Fruit fly (Drosophila melanogaster) whole organism, embryonic: ENCODE data around the gene Helz.

Experiments
- ATbp ChIP-seq: fragments of 200-800 bp; sonication (Bioruptor generic); optimal IDR thresholded peaks from 2 replicates; lab custom pipeline; 2017; ENCODE audit warnings: missing biosample characterization, mild to moderate bottlenecking, missing genetic modification characterization, missing genetic modification reagents
- C15 ChIP-seq: fragments of 200-800 bp; sonication (Bioruptor generic); IDR thresholded peaks from 3 replicates; pipeline ENCODE4 v1.3.6; 2022; ENCODE audit warnings: missing biosample characterization, missing genetic modification characterization
- CG11723 ChIP-seq: fragments of 200-800 bp; sonication (Bioruptor generic); optimal IDR thresholded peaks from 2 replicates; lab custom pipeline; 2017; ENCODE audit warnings: missing biosample characterization, mild to moderate bottlenecking, missing genetic modification characterization
- CG12769 ChIP-seq: fragments of 200-800 bp; sonication (Bioruptor generic); optimal IDR thresholded peaks from 2 replicates; lab custom pipeline; 2019; ENCODE audit warnings: missing biosample characterization, mild to moderate bottlenecking, missing genetic modification characterization, moderate library complexity
- CG13123 ChIP-seq: fragments of 200-800 bp; sonication (Bioruptor generic); optimal IDR thresholded peaks from 2 replicates; lab custom pipeline; 2016; ENCODE audit warnings: missing biosample characterization, missing genetic modification characterization
- CG13894 ChIP-seq: fragments of 200-800 bp; sonication (Bioruptor generic); optimal IDR thresholded peaks from 3 replicates; lab custom pipeline; 2018; ENCODE audit warnings: missing biosample characterization, mild to moderate bottlenecking, missing genetic modification characterization, moderate library complexity
- CG14860 ChIP-seq: fragments of 200-800 bp; sonication (Bioruptor generic); IDR thresholded peaks from 3 replicates; pipeline ENCODE4 v1.3.6; 2022; ENCODE audit warnings: missing biosample characterization, missing genetic modification characterization; ENCODE audit not compliant: partially characterized antibody
- CG15269 ChIP-seq: fragments of 200-800 bp; sonication (Bioruptor generic); optimal IDR thresholded peaks from 2 replicates; lab custom pipeline; 2018; ENCODE audit warnings: missing biosample characterization, mild to moderate bottlenecking, missing genetic modification characterization, moderate library complexity
- CG1529 ChIP-seq: fragments of 200-800 bp; sonication (Bioruptor generic); optimal IDR thresholded peaks from 3 replicates; lab custom pipeline; 2018; ENCODE audit warnings: missing biosample characterization, missing genetic modification characterization
- CG15601 ChIP-seq: fragments of 200-800 bp; sonication (Bioruptor generic); optimal IDR thresholded peaks from 3 replicates; lab custom pipeline; 2019; ENCODE audit warnings: missing biosample characterization, mild to moderate bottlenecking, missing genetic modification characterization, moderate library complexity
- CG17359 ChIP-seq: fragments of 200-800 bp; sonication (Bioruptor generic); optimal IDR thresholded peaks from 3 replicates; lab custom pipeline; 2018; ENCODE audit warnings: missing biosample characterization, mild to moderate bottlenecking, missing genetic modification characterization, moderate library complexity
- CG17568 ChIP-seq: fragments of 200-800 bp; sonication (Bioruptor generic); optimal IDR thresholded peaks from 2 replicates; lab custom pipeline; 2018; ENCODE audit warnings: missing biosample characterization, mild to moderate bottlenecking, missing genetic modification characterization, moderate library complexity
- CG2199 ChIP-seq: fragments of 200-800 bp; sonication (Bioruptor generic); IDR thresholded peaks from 3 replicates; pipeline ENCODE4 v1.3.6; 2022; ENCODE audit warnings: missing biosample characterization, missing genetic modification characterization
- CG2712 ChIP-seq: fragments of 200-800 bp; optimal IDR thresholded peaks from 3 replicates; lab custom pipeline; 2019; ENCODE audit warnings: missing biosample characterization, mild to moderate bottlenecking, missing genetic modification characterization, moderate library complexity
- CG2875 ChIP-seq: fragments of 200-800 bp; sonication (Bioruptor generic); optimal IDR thresholded peaks from 2 replicates; lab custom pipeline; 2017; ENCODE audit warnings: missing biosample characterization, mild to moderate bottlenecking, missing genetic modification characterization, missing genetic modification reagents
- CG30403 ChIP-seq: fragments of 200-800 bp; sonication (Bioruptor generic); optimal IDR thresholded peaks from 3 replicates; lab custom pipeline; 2016; ENCODE audit warnings: missing biosample characterization, missing genetic modification characterization
- CG33213 ChIP-seq: fragments of 200-800 bp; sonication (Bioruptor generic); optimal IDR thresholded peaks from 3 replicates; lab custom pipeline; 2016; ENCODE audit warnings: missing biosample characterization, missing genetic modification characterization
- CG4328 ChIP-seq: fragments of 200-800 bp; sonication (Bioruptor generic); optimal IDR thresholded peaks from 3 replicates; lab custom pipeline; 2017; ENCODE audit warnings: missing biosample characterization, missing genetic modification reagents, missing genetic modification characterization
- CG6272 ChIP-seq: fragments of 200-800 bp; sonication (Bioruptor generic); IDR thresholded peaks from 2 replicates; pipeline ENCODE4 v1.3.6; 2022; ENCODE audit warnings: missing biosample characterization, missing genetic modification characterization
- CG6689 ChIP-seq: fragments of 200-800 bp; sonication (Bioruptor generic); IDR thresholded peaks from 2 replicates; pipeline ENCODE4 v1.3.6; 2022; ENCODE audit warnings: missing biosample characterization, missing genetic modification characterization
- CG7271 ChIP-seq: fragments of 200-800 bp; sonication (Bioruptor generic); optimal IDR thresholded peaks from 2 replicates; lab custom pipeline; 2018; ENCODE audit warnings: missing biosample characterization, mild to moderate bottlenecking, missing genetic modification characterization, moderate library complexity
- Dbx ChIP-seq: fragments of 200-800 bp; sonication (Bioruptor generic); IDR thresholded peaks from 3 replicates; pipeline ENCODE4 v1.3.6; 2022; ENCODE audit warnings: missing biosample characterization, missing genetic modification characterization
- Dip3 ChIP-seq: fragments of 200-800 bp; sonication (Bioruptor generic); optimal IDR thresholded peaks from 3 replicates; lab custom pipeline; 2016; ENCODE audit warnings: missing biosample characterization, missing genetic modification characterization
- Eip74EF ChIP-seq, 2 experiments: fragments of 200-800 bp in 1 of 2; fragments of >200 bp in 1 of 2; sonication (Bioruptor generic) in 1 of 2; optimal IDR thresholded peaks; 2 replicates each; lab custom pipeline; 2017 to 2019; ENCODE audit warnings: missing biosample characterization in 2 of 2, missing genetic modification characterization in 2 of 2, mild to moderate bottlenecking in 1 of 2, moderate library complexity in 1 of 2
- H15 ChIP-seq: fragments of 200-800 bp; sonication (Bioruptor generic); IDR thresholded peaks from 3 replicates; pipeline ENCODE4 v1.3.6; 2022; ENCODE audit warnings: missing biosample characterization, missing genetic modification characterization
- HLH3B ChIP-seq: fragments of 200-800 bp; sonication (Bioruptor generic); IDR thresholded peaks from 2 replicates; pipeline ENCODE4 v1.3.6; 2022; ENCODE audit warnings: missing biosample characterization, missing genetic modification characterization
- Hmr ChIP-seq: fragments of 200-800 bp; sonication (Bioruptor generic); optimal IDR thresholded peaks from 3 replicates; lab custom pipeline; 2017; ENCODE audit warnings: mild to moderate bottlenecking, missing biosample characterization, missing genetic modification reagents, missing genetic modification characterization
- Nf-YC ChIP-seq: fragments of 200-800 bp; optimal IDR thresholded peaks from 3 replicates; lab custom pipeline; 2019; ENCODE audit warnings: missing biosample characterization, mild to moderate bottlenecking, missing genetic modification characterization, moderate library complexity
- Optix ChIP-seq: fragments of 200-800 bp; sonication (Bioruptor generic); IDR thresholded peaks from 3 replicates; pipeline ENCODE4 v1.3.6; 2022; ENCODE audit warnings: missing biosample characterization, missing genetic modification characterization
- Poxn ChIP-seq: fragments of 200-800 bp; sonication (Bioruptor generic); IDR thresholded peaks from 2 replicates; pipeline ENCODE4 v1.3.6; 2022; ENCODE audit warnings: missing biosample characterization, missing genetic modification characterization
- Six4 ChIP-seq: fragments of 200-800 bp; sonication (Bioruptor generic); optimal IDR thresholded peaks from 2 replicates; lab custom pipeline; 2016; ENCODE audit warnings: missing biosample characterization, missing genetic modification characterization
- Sox102F ChIP-seq: fragments of 200-800 bp; sonication (Bioruptor generic); optimal IDR thresholded peaks from 2 replicates; lab custom pipeline; 2018; ENCODE audit warnings: missing biosample characterization, mild to moderate bottlenecking, missing genetic modification characterization, moderate library complexity
- bigmax ChIP-seq: fragments of 200-800 bp; sonication (Bioruptor generic); optimal IDR thresholded peaks from 2 replicates; lab custom pipeline; 2018; ENCODE audit warnings: missing biosample characterization, mild to moderate bottlenecking, missing genetic modification characterization
- crol ChIP-seq: fragments of 200-800 bp; sonication (Bioruptor generic); IDR thresholded peaks from 2 replicates; pipeline ENCODE4 v1.3.6; 2022; ENCODE audit warnings: missing biosample characterization, missing genetic modification characterization
- dm ChIP-seq: fragments of 200-800 bp; sonication (Bioruptor generic); optimal IDR thresholded peaks from 3 replicates; lab custom pipeline; 2016; ENCODE audit warnings: missing biosample characterization, missing genetic modification characterization
- dysf ChIP-seq: fragments of 200-800 bp; sonication (Bioruptor generic); IDR thresholded peaks from 3 replicates; pipeline ENCODE4 v1.3.6; 2022; ENCODE audit warnings: missing biosample characterization, missing genetic modification characterization
- ems ChIP-seq: fragments of 200-800 bp; sonication (Bioruptor generic); optimal IDR thresholded peaks from 3 replicates; lab custom pipeline; 2016; ENCODE audit warnings: missing biosample characterization, missing genetic modification characterization
- ftz-f1 ChIP-seq: fragments of 200-800 bp; sonication (Bioruptor generic); optimal IDR thresholded peaks from 2 replicates; lab custom pipeline; 2016; ENCODE audit warnings: missing biosample characterization, missing genetic modification characterization
- ham ChIP-seq: fragments of 200-800 bp; sonication (Bioruptor generic); IDR thresholded peaks from 2 replicates; pipeline ENCODE4 v1.3.6; 2022; ENCODE audit warnings: missing biosample characterization, missing genetic modification characterization
- hth ChIP-seq: fragments of >200 bp; optimal IDR thresholded peaks from 2 replicates; lab custom pipeline; 2017; ENCODE audit warnings: inconsistent platforms
- jing ChIP-seq: fragments of 200-800 bp; sonication (Bioruptor generic); optimal IDR thresholded peaks from 2 replicates; lab custom pipeline; 2018; ENCODE audit warnings: missing biosample characterization, mild to moderate bottlenecking, missing genetic modification characterization
- jumu ChIP-seq: fragments of 200-800 bp; sonication (Bioruptor generic); optimal IDR thresholded peaks from 3 replicates; lab custom pipeline; 2016; ENCODE audit warnings: missing biosample characterization, missing genetic modification characterization
- org-1 ChIP-seq: fragments of 200-800 bp; sonication (Bioruptor generic); optimal IDR thresholded peaks from 2 replicates; lab custom pipeline; 2017; ENCODE audit warnings: missing biosample characterization, missing genetic modification characterization
- otp ChIP-seq: fragments of 200-800 bp; sonication (Bioruptor generic); IDR thresholded peaks from 3 replicates; pipeline ENCODE4, ENCODE4 v1.3.6; 2022; ENCODE audit warnings: missing biosample characterization, missing genetic modification characterization
- pan ChIP-seq, 4 experiments: fragments of >200 bp in 3 of 4; fragments of 200-800 bp in 1 of 4; sonication (Bioruptor generic) in 1 of 4; optimal IDR thresholded peaks in 3 of 4; IDR thresholded peaks in 1 of 4; 2 replicates each; pipeline versions ENCODE4 v1.3.6 to Lab custom; 2017 to 2022; ENCODE audit warnings: missing biosample characterization in 2 of 4, missing genetic modification characterization in 2 of 4, mixed read lengths in 1 of 4
- sim ChIP-seq: fragments of 200-800 bp; sonication (Bioruptor generic); IDR thresholded peaks from 2 replicates; pipeline ENCODE4 v1.3.6; 2022; ENCODE audit warnings: missing biosample characterization, missing genetic modification characterization
- slbo ChIP-seq: fragments of 200-800 bp; sonication (Bioruptor generic); IDR thresholded peaks from 2 replicates; pipeline ENCODE4 v1.3.6; 2022; ENCODE audit warnings: missing biosample characterization, missing genetic modification characterization
- slou ChIP-seq: fragments of 200-800 bp; sonication (Bioruptor generic); optimal IDR thresholded peaks from 3 replicates; lab custom pipeline; 2016; ENCODE audit warnings: missing biosample characterization, missing genetic modification characterization
- slp2 ChIP-seq: fragments of 200-800 bp; sonication (Bioruptor generic); optimal IDR thresholded peaks from 2 replicates; lab custom pipeline; 2016; ENCODE audit warnings: missing biosample characterization, missing genetic modification characterization
- ttk ChIP-seq: fragments of 200-800 bp; sonication (Bioruptor generic); IDR thresholded peaks from 2 replicates; pipeline ENCODE4 v2.1.2; 2022; ENCODE audit warnings: missing biosample characterization, missing genetic modification characterization
- vvl ChIP-seq: fragments of 200-800 bp; sonication (Bioruptor generic); IDR thresholded peaks from 2 replicates; pipeline ENCODE4 v1.3.6; 2022; ENCODE audit warnings: missing biosample characterization, missing genetic modification characterization
- wek ChIP-seq: fragments of 200-800 bp; sonication (Bioruptor generic); optimal IDR thresholded peaks from 3 replicates; lab custom pipeline; 2018; ENCODE audit warnings: missing biosample characterization, mild to moderate bottlenecking, missing genetic modification characterization, moderate library complexity

Gene Helz

DNA sequence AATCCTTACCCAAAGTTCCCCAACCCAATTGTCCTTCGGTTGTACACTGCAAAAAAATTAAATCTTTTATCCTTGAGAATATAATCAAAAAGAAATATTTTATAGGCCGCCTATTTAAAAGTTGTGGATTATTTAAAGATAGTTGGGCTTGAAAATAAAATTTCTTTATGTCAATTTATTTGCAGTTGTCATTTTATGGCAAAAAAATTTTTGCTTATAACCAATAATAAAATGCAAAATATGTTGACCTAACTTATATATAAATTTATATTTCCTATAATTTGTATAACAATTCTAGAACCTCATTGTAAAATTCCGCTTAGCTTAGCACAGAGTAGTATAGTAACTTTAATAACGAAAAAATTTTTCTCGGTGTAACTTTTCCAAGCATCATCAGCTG, 57.7 kb downstream of the Helz start (continued):
- no peak for TF ChIP-seq Six4 (GFP tag; lab: Kevin White, UChicago)
- TF ChIP-seq ems = no peak
- no peak for TF ChIP-seq CG11723 (GFP tag; lab: Kevin White, UChicago)
- TF ChIP-seq CG2712 (tag; lab: Kevin White, UChicago) = no peak
- TF ChIP-seq Sox102F = peak; percentile 40
- peak; percentile 42 for TF ChIP-seq CG30403 (GFP tag; lab: Kevin White, UChicago)
- TF ChIP-seq Dip3 (GFP tag; lab: Kevin White, UChicago) = no peak
- no peak for TF ChIP-seq sim (GFP tag; lab: Robert Waterston, UW)
- TF ChIP-seq C15 = no peak
- no peak for TF ChIP-seq CG7271
- no peak for TF ChIP-seq CG17568
- peak; percentile 3 for TF ChIP-seq org-1 (GFP tag; lab: Kevin White, UChicago)
- TF ChIP-seq CG15601 (tag; lab: Kevin White, UChicago) = no peak
- no peak for TF ChIP-seq ATbp (GFP tag; lab: Kevin White, UChicago)
- TF ChIP-seq crol (GFP tag; lab: Robert Waterston, UW) = no peak
- TF ChIP-seq otp (GFP tag; lab: Robert Waterston, UW) = no peak
- no peak for TF ChIP-seq wek (GFP tag; lab: Kevin White, UChicago)
- no peak for TF ChIP-seq Poxn
- TF ChIP-seq CG14860 (GFP tag; lab: Robert Waterston, UW) = no peak
- no peak for TF ChIP-seq CG1529
- peak; percentile 13; the same call in 1 of the 2 replicates for TF ChIP-seq slbo (GFP tag; lab: Robert Waterston, UW)
- no peak for TF ChIP-seq dysf
- TF ChIP-seq CG17359 (tag; lab: Kevin White, UChicago) = no peak
- no peak for TF ChIP-seq dm
- no peak for TF ChIP-seq bigmax
- no peak for TF ChIP-seq hth (lab: Kevin White, UChicago)
- no peak for TF ChIP-seq Optix (GFP tag; lab: Robert Waterston, UW)
- no peak for TF ChIP-seq H15 (GFP tag; lab: Robert Waterston, UW)
- TF ChIP-seq CG15269 (tag; lab: Kevin White, UChicago) = peak; percentile 52
- TF ChIP-seq CG2199 (GFP tag; lab: Robert Waterston, UW) = no peak
- TF ChIP-seq HLH3B (GFP tag; lab: Robert Waterston, UW) = no peak
- TF ChIP-seq ftz-f1 (GFP tag; lab: Kevin White, UChicago) = no peak
- TF ChIP-seq Nf-YC (tag; lab: Kevin White, UChicago) = no peak
- no peak for TF ChIP-seq Eip74EF (GFP tag; optimal IDR thresholded peaks at IDR 0.05; lab: Kevin White, UChicago)
- TF ChIP-seq jumu (GFP tag; lab: Kevin White, UChicago) = no peak
- TF ChIP-seq CG33213 (GFP tag; lab: Kevin White, UChicago) = no peak
- TF ChIP-seq slp2 (GFP tag; lab: Kevin White, UChicago) = no peak
- no peak for TF ChIP-seq CG12769 (tag; lab: Kevin White, UChicago)
- TF ChIP-seq CG4328 = no peak
- TF ChIP-seq slou (GFP tag; lab: Kevin White, UChicago) = no peak
- peak; percentile 55 for TF ChIP-seq Hmr (GFP tag; lab: Kevin White, UChicago)
- no peak for TF ChIP-seq ttk
- no peak for TF ChIP-seq CG2875
- TF ChIP-seq CG6272 (GFP tag; lab: Robert Waterston, UW) = no peak
- TF ChIP-seq vvl (GFP tag; lab: Robert Waterston, UW) = no peak
- TF ChIP-seq CG6689 (GFP tag; lab: Robert Waterston, UW) = no peak
- TF ChIP-seq ham = no peak
- no peak for TF ChIP-seq Dbx (GFP tag; lab: Robert Waterston, UW)
- TF ChIP-seq CG13894 = no peak
- no peak for TF ChIP-seq pan (optimal IDR thresholded peaks at IDR 0.05; lab: Kevin White, UChicago)
- no peak for TF ChIP-seq pan (GFP tag; optimal IDR thresholded peaks at IDR 0.05 in 1 of 2, IDR thresholded peaks at IDR 0.05 in 1 of 2)
- no peak for TF ChIP-seq jing (GFP tag; lab: Kevin White, UChicago)
- no peak for TF ChIP-seq CG13123 (GFP tag; lab: Kevin White, UChicago)
